Worm (Caenorhabditis elegans): ENCODE data around the gene twk-7.

twk-7 gene

ce11 chrIII:8678371-8678770 is 34.8 kb upstream of the twk-7 start (continued):
- TF ChIP-seq zfp-2 (tag; optimal IDR thresholded peaks at IDR 0.05) (peak; percentile 24), madf-9 (GFP tag; conservative IDR thresholded peaks at IDR 0.05) (peak; percentile 91), F10B5.3 (tag; optimal IDR thresholded peaks at IDR 0.05) (peak; percentile 3), lim-7 (GFP tag; IDR thresholded peaks at IDR 0.05) (peak; percentile 97), fos-1 (tag; optimal IDR thresholded peaks at IDR 0.05) (no peak), vab-7 (GFP tag; IDR thresholded peaks at IDR 0.05) (peak; percentile 90), F49E8.2 (tag; optimal IDR thresholded peaks at IDR 0.05; ENCODE audit: borderline replicate concordance) (peak; percentile 44), snpc-4 (tag; optimal IDR thresholded peaks at IDR 0.05) (no peak), ctbp-1 (GFP tag; IDR thresholded peaks at IDR 0.05) (peak; percentile 90), daf-12 (tag; optimal IDR thresholded peaks at IDR 0.05) (no peak), T26A8.4 (GFP tag; IDR thresholded peaks at IDR 0.05) (peak; percentile 85), ceh-44 (GFP tag; IDR thresholded peaks at IDR 0.05) (peak; percentile 74; the same call in 1 of the 2 replicates), madf-5 (GFP tag; IDR thresholded peaks at IDR 0.05) (peak; percentile 86 to 89; a peak in 3 of 4 replicates), ama-1 (optimal IDR thresholded peaks at IDR 0.05) (peak; percentile 21), T20F7.1 (GFP tag; optimal IDR thresholded peaks at IDR 0.05) (peak; percentile 73), jun-1 (tag; optimal IDR thresholded peaks at IDR 0.05) (no peak), ceh-28 (tag; optimal IDR thresholded peaks at IDR 0.05) (no peak), aly-2 (tag; optimal IDR thresholded peaks at IDR 0.05) (peak; percentile 61), ceh-20 (GFP tag; IDR thresholded peaks at IDR 0.05) (peak; percentile 85), hlh-30 (tag; optimal IDR thresholded peaks at IDR 0.05; ENCODE audit: insufficient read depth) (peak; percentile 72), ceh-62 (tag; optimal IDR thresholded peaks at IDR 0.05) (no peak), daf-19 (GFP tag; conservative IDR thresholded peaks at IDR 0.05) (peak; percentile 72), daf-16 (GFP tag; optimal IDR thresholded peaks at IDR 0.05) (peak; percentile 51 to 90), daf-16 (tag; optimal IDR thresholded peaks at IDR 0.05) (peak; percentile 53), nhr-6 (tag; optimal IDR thresholded peaks at IDR 0.05) (peak; percentile 30), ZK546.5 (tag; optimal IDR thresholded peaks at IDR 0.05) (no peak), nhr-42 (GFP tag; IDR thresholded peaks at IDR 0.05) (peak; percentile 87), ces-1 (GFP tag; optimal IDR thresholded peaks at IDR 0.05) (no peak), rbr-2 (tag; optimal IDR thresholded peaks at IDR 0.05) (peak; percentile 72), dmd-8 (GFP tag; IDR thresholded peaks at IDR 0.05) (peak; percentile 95), R02D3.7 (tag; optimal IDR thresholded peaks at IDR 0.05) (no peak), hlh-11 (tag; optimal IDR thresholded peaks at IDR 0.05) (peak; percentile 46), spr-1 (tag; optimal IDR thresholded peaks at IDR 0.05) (peak; percentile 43), lsy-2 (tag; optimal IDR thresholded peaks at IDR 0.05) (peak; percentile 36 to 68), unc-62 (GFP tag; optimal IDR thresholded peaks at IDR 0.05 in 1 of 2) (peak in 1 of 2 experiments; percentile 93), unc-62 (tag; optimal IDR thresholded peaks at IDR 0.05) (no peak), nhr-76 (tag; optimal IDR thresholded peaks at IDR 0.05) (no peak), pqm-1 (tag; optimal IDR thresholded peaks at IDR 0.05) (no peak), set-16 (GFP tag; IDR thresholded peaks at IDR 0.05) (peak; percentile 29; the same call in 1 of the 2 replicates), sdz-12 (GFP tag; optimal IDR thresholded peaks at IDR 0.05) (peak; percentile 84), snpc-1.2 (GFP tag; IDR thresholded peaks at IDR 0.05) (peak; percentile 80), saeg-2 (GFP tag; IDR thresholded peaks at IDR 0.05) (0 out of 2 replicates have a peak, but pooled peaks have one; percentile 7), nhr-77 (tag; optimal IDR thresholded peaks at IDR 0.05) (no peak), lin-29 (GFP tag; IDR thresholded peaks at IDR 0.05) (peak; percentile 65; the same call in 1 of the 2 replicates), D1046.2 (GFP tag; IDR thresholded peaks at IDR 0.05) (no peak), attf-4 (tag; optimal IDR thresholded peaks at IDR 0.05) (no peak), ceh-82 (tag; optimal IDR thresholded peaks at IDR 0.05) (no peak), spr-3 (GFP tag; optimal IDR thresholded peaks at IDR 0.05) (peak; percentile 54), Y75B8A.6 (GFP tag; IDR thresholded peaks at IDR 0.05) (peak; percentile 88), mdl-1 (tag; optimal IDR thresholded peaks at IDR 0.05) (no peak), mxl-2 (GFP tag; conservative IDR thresholded peaks at IDR 0.05) (peak; percentile 79), dve-1 (tag; optimal IDR thresholded peaks at IDR 0.05; ENCODE audit: insufficient read depth) (peak; percentile 58), fkh-10 (GFP tag; optimal IDR thresholded peaks at IDR 0.05) (peak; percentile 0)
